Fruit fly (Drosophila melanogaster) whole organism, embryonic: ENCODE measurements around the gene Gr5a.

Experiments used
- Ada2b ChIP-seq: fragments of 200-800 bp; sonication (Bioruptor generic); IDR thresholded peaks from 2 replicates; pipeline ENCODE4 v1.3.6; 2022; ENCODE audit warnings: missing biosample characterization, missing genetic modification characterization
- Adf1 ChIP-seq: fragments of 200-800 bp; sonication (Bioruptor generic); IDR thresholded peaks from 2 replicates; pipeline ENCODE4 v1.3.6; 2022; ENCODE audit warnings: missing biosample characterization, missing genetic modification characterization
- Bteb2 ChIP-seq: fragments of 200-800 bp; sonication (Bioruptor generic); optimal IDR thresholded peaks from 2 replicates; lab custom pipeline; 2016; ENCODE audit warnings: missing biosample characterization, missing genetic modification characterization
- CG10543 ChIP-seq: fragments of 200-800 bp; sonication (Bioruptor generic); optimal IDR thresholded peaks from 3 replicates; lab custom pipeline; 2017; ENCODE audit warnings: missing biosample characterization, mild to moderate bottlenecking, missing genetic modification characterization, moderate library complexity
- CG11398 ChIP-seq: fragments of 200-800 bp; sonication (Bioruptor generic); optimal IDR thresholded peaks from 2 replicates; lab custom pipeline; 2016; ENCODE audit warnings: missing biosample characterization, missing genetic modification characterization
- CG12659 ChIP-seq: fragments of 200-800 bp; sonication (Bioruptor generic); optimal IDR thresholded peaks from 3 replicates; lab custom pipeline; 2017; ENCODE audit warnings: mild to moderate bottlenecking, missing biosample characterization, missing genetic modification reagents, missing genetic modification characterization
- CG13123 ChIP-seq: fragments of 200-800 bp; sonication (Bioruptor generic); optimal IDR thresholded peaks from 2 replicates; lab custom pipeline; 2016; ENCODE audit warnings: missing biosample characterization, missing genetic modification characterization
- CG14050 ChIP-seq: fragments of 200-800 bp; sonication (Bioruptor generic); IDR thresholded peaks from 3 replicates; pipeline ENCODE4 v1.3.6; 2022; ENCODE audit warnings: missing biosample characterization, missing genetic modification characterization
- CG14710 ChIP-seq: fragments of 200-800 bp; sonication (Bioruptor generic); optimal IDR thresholded peaks from 3 replicates; lab custom pipeline; 2019; ENCODE audit warnings: missing biosample characterization, mild to moderate bottlenecking, missing genetic modification characterization, moderate library complexity
- CG15073 ChIP-seq: fragments of 200-800 bp; sonication (Bioruptor generic); optimal IDR thresholded peaks from 2 replicates; lab custom pipeline; 2016; ENCODE audit warnings: missing biosample characterization, missing genetic modification characterization
- CG15514 ChIP-seq: fragments of 200-800 bp; sonication (Bioruptor generic); optimal IDR thresholded peaks from 3 replicates; lab custom pipeline; 2017; ENCODE audit warnings: missing biosample characterization, missing genetic modification characterization, mild to moderate bottlenecking, moderate library complexity, missing genetic modification reagents
- CG17361 ChIP-seq: fragments of 200-800 bp; sonication (Bioruptor generic); IDR thresholded peaks from 3 replicates; pipeline ENCODE4 v1.3.6; 2022; ENCODE audit warnings: missing biosample characterization, missing genetic modification characterization
- CG18599 ChIP-seq: fragments of 200-800 bp; sonication (Bioruptor generic); optimal IDR thresholded peaks from 3 replicates; lab custom pipeline; 2017; ENCODE audit warnings: missing biosample characterization, missing genetic modification characterization, mild to moderate bottlenecking, moderate library complexity, missing genetic modification reagents
- CG3065 ChIP-seq: fragments of 200-800 bp; sonication (Bioruptor generic); optimal IDR thresholded peaks from 2 replicates; lab custom pipeline; 2016; ENCODE audit warnings: missing biosample characterization, missing genetic modification characterization
- CG31441 ChIP-seq: fragments of 200-800 bp; sonication (Bioruptor generic); IDR thresholded peaks from 2 replicates; pipeline ENCODE4 v1.3.6; 2022; ENCODE audit warnings: missing biosample characterization, missing genetic modification characterization
- CG3163 ChIP-seq: fragments of 200-800 bp; sonication (Bioruptor generic); optimal IDR thresholded peaks from 3 replicates; lab custom pipeline; 2016; ENCODE audit warnings: missing biosample characterization, missing genetic modification characterization
- CG34422 ChIP-seq: fragments of 200-800 bp; sonication (Bioruptor generic); IDR thresholded peaks from 3 replicates; pipeline ENCODE4 v1.3.6; 2022; ENCODE audit warnings: missing biosample characterization, missing genetic modification characterization
- CG3726 ChIP-seq: fragments of 200-800 bp; sonication (Bioruptor generic); IDR thresholded peaks from 3 replicates; pipeline ENCODE4, ENCODE4 v1.3.6; 2022; ENCODE audit warnings: missing biosample characterization, missing genetic modification characterization
- CG7928 ChIP-seq: fragments of 200-800 bp; sonication (Bioruptor generic); optimal IDR thresholded peaks from 2 replicates; lab custom pipeline; 2017; ENCODE audit warnings: missing biosample characterization, mild to moderate bottlenecking, missing genetic modification characterization
- CG9215 ChIP-seq: fragments of 200-800 bp; sonication (Bioruptor generic); IDR thresholded peaks from 2 replicates; pipeline ENCODE4 v1.3.6; 2022; ENCODE audit warnings: missing biosample characterization, missing genetic modification characterization
- CG9727 ChIP-seq: fragments of 200-800 bp; sonication (Bioruptor generic); optimal IDR thresholded peaks from 3 replicates; lab custom pipeline; 2017; ENCODE audit warnings: missing biosample characterization, mild to moderate bottlenecking, missing genetic modification characterization
- CG9876 ChIP-seq: fragments of 200-800 bp; sonication (Bioruptor generic); optimal IDR thresholded peaks from 2 replicates; lab custom pipeline; 2016; ENCODE audit warnings: missing biosample characterization, missing genetic modification characterization
- Camta ChIP-seq: fragments of 200-800 bp; sonication (Bioruptor generic); optimal IDR thresholded peaks from 2 replicates; lab custom pipeline; 2016; ENCODE audit warnings: missing biosample characterization, missing genetic modification characterization
- ERR ChIP-seq: fragments of 200-800 bp; sonication (Bioruptor generic); optimal IDR thresholded peaks from 2 replicates; lab custom pipeline; 2016; ENCODE audit warnings: missing biosample characterization, missing genetic modification characterization
- HHEX ChIP-seq: fragments of 200-800 bp; sonication (Bioruptor generic); optimal IDR thresholded peaks from 3 replicates; lab custom pipeline; 2017; ENCODE audit warnings: missing biosample characterization, mild to moderate bottlenecking, missing genetic modification characterization, missing genetic modification reagents
- Hey ChIP-seq: fragments of 200-800 bp; sonication (Bioruptor generic); optimal IDR thresholded peaks from 3 replicates; lab custom pipeline; 2018; ENCODE audit warnings: missing biosample characterization, mild to moderate bottlenecking, missing genetic modification characterization
- Jarid2 ChIP-seq: fragments of 200-800 bp; sonication (Bioruptor generic); optimal IDR thresholded peaks from 3 replicates; lab custom pipeline; 2017; ENCODE audit warnings: mild to moderate bottlenecking, missing biosample characterization, missing genetic modification reagents, missing genetic modification characterization
- Mes4 ChIP-seq: fragments of 200-800 bp; sonication (Bioruptor generic); optimal IDR thresholded peaks from 2 replicates; lab custom pipeline; 2016; ENCODE audit warnings: missing biosample characterization, missing genetic modification characterization
- NFAT ChIP-seq: fragments of 200-800 bp; sonication (Bioruptor generic); IDR thresholded peaks from 2 replicates; pipeline ENCODE4 v1.3.6; 2022; ENCODE audit warnings: missing biosample characterization, missing genetic modification characterization
- Nf-YA ChIP-seq: fragments of 200-800 bp; sonication (Bioruptor generic); IDR thresholded peaks from 2 replicates; pipeline ENCODE4 v1.3.6; 2022; ENCODE audit warnings: missing biosample characterization, missing genetic modification characterization
- Optix ChIP-seq: fragments of 200-800 bp; sonication (Bioruptor generic); IDR thresholded peaks from 3 replicates; pipeline ENCODE4 v1.3.6; 2022; ENCODE audit warnings: missing biosample characterization, missing genetic modification characterization
- Tbp ChIP-seq: fragments of >200 bp; optimal IDR thresholded peaks from 2 replicates; lab custom pipeline; 2018; ENCODE audit warnings: missing biosample characterization, missing genetic modification characterization
- cas ChIP-seq: fragments of 200-800 bp; sonication (Bioruptor generic); IDR thresholded peaks from 2 replicates; pipeline ENCODE4 v1.3.6; 2022; ENCODE audit warnings: missing biosample characterization, missing genetic modification characterization
- cato ChIP-seq: fragments of 200-800 bp; sonication (Bioruptor generic); optimal IDR thresholded peaks from 2 replicates; lab custom pipeline; 2016; ENCODE audit warnings: missing biosample characterization, missing genetic modification characterization, borderline replicate concordance
- crc ChIP-seq: fragments of 200-800 bp; sonication (Bioruptor generic); optimal IDR thresholded peaks from 2 replicates; lab custom pipeline; 2016; ENCODE audit warnings: missing biosample characterization, missing genetic modification characterization
- dimm ChIP-seq: fragments of 200-800 bp; sonication (Bioruptor generic); IDR thresholded peaks from 2 replicates; pipeline ENCODE4 v1.3.6; 2022; ENCODE audit warnings: missing biosample characterization, missing genetic modification characterization
- dm ChIP-seq: fragments of 200-800 bp; sonication (Bioruptor generic); optimal IDR thresholded peaks from 3 replicates; lab custom pipeline; 2016; ENCODE audit warnings: missing biosample characterization, missing genetic modification characterization
- dmrt11E ChIP-seq: fragments of 200-800 bp; sonication (Bioruptor generic); optimal IDR thresholded peaks from 3 replicates; lab custom pipeline; 2018; ENCODE audit warnings: missing biosample characterization, mild to moderate bottlenecking, missing genetic modification characterization, moderate library complexity
- dmrt99B ChIP-seq: fragments of 200-800 bp; sonication (Bioruptor generic); optimal IDR thresholded peaks from 2 replicates; lab custom pipeline; 2018; ENCODE audit warnings: missing biosample characterization, mild to moderate bottlenecking, missing genetic modification characterization, moderate library complexity
- fru ChIP-seq: fragments of >200 bp; optimal IDR thresholded peaks from 2 replicates; lab custom pipeline; 2017
- hkb ChIP-seq, 2 experiments: fragments of 200-800 bp in 1 of 2; fragments of >200 bp in 1 of 2; sonication (Bioruptor generic) in 1 of 2; IDR thresholded peaks in 1 of 2; optimal IDR thresholded peaks in 1 of 2; 2 replicates each; pipeline versions ENCODE4 v1.3.6 to Lab custom; 2017 to 2022; ENCODE audit warnings: missing biosample characterization in 1 of 2, missing genetic modification characterization in 1 of 2
- lola ChIP-seq, 3 experiments: fragments of >200 bp in 2 of 3; fragments of 200-800 bp in 1 of 3; sonication (Bioruptor generic) in 1 of 3; optimal IDR thresholded peaks; 2 replicates each; lab custom pipeline; 2017 to 2019; ENCODE audit warnings: missing biosample characterization in 3 of 3, missing genetic modification characterization in 3 of 3, mild to moderate bottlenecking in 1 of 3, moderate library complexity in 1 of 3
- otp ChIP-seq: fragments of 200-800 bp; sonication (Bioruptor generic); IDR thresholded peaks from 3 replicates; pipeline ENCODE4, ENCODE4 v1.3.6; 2022; ENCODE audit warnings: missing biosample characterization, missing genetic modification characterization
- peb ChIP-seq: fragments of 200-800 bp; sonication (Bioruptor generic); IDR thresholded peaks from 2 replicates; pipeline ENCODE4 v1.3.6; 2022; ENCODE audit warnings: missing biosample characterization, missing genetic modification characterization
- pita ChIP-seq: fragments of 200-800 bp; sonication (Bioruptor generic); optimal IDR thresholded peaks from 2 replicates; lab custom pipeline; 2017; ENCODE audit warnings: missing biosample characterization, mild to moderate bottlenecking, missing genetic modification characterization
- repo ChIP-seq: fragments of 200-800 bp; sonication (Bioruptor generic); optimal IDR thresholded peaks from 2 replicates; lab custom pipeline; 2016; ENCODE audit warnings: missing biosample characterization, missing genetic modification characterization
- shn ChIP-seq: fragments of 200-800 bp; sonication (Bioruptor generic); optimal IDR thresholded peaks from 3 replicates; lab custom pipeline; 2016; ENCODE audit warnings: missing biosample characterization, missing genetic modification characterization
- sob ChIP-seq: fragments of 200-800 bp; sonication (Bioruptor generic); IDR thresholded peaks from 2 replicates; pipeline ENCODE4 v1.3.6; 2022; ENCODE audit warnings: missing biosample characterization, missing genetic modification characterization
- trh ChIP-seq: fragments of 200-800 bp; sonication (Bioruptor generic); optimal IDR thresholded peaks from 2 replicates; lab custom pipeline; 2016; ENCODE audit warnings: missing biosample characterization, missing genetic modification characterization
- ttk ChIP-seq: fragments of 200-800 bp; sonication (Bioruptor generic); IDR thresholded peaks from 2 replicates; pipeline ENCODE4 v2.1.2; 2022; ENCODE audit warnings: missing biosample characterization, missing genetic modification characterization
- unc-4 ChIP-seq: fragments of 200-800 bp; sonication (Bioruptor generic); IDR thresholded peaks from 2 replicates; pipeline ENCODE4 v1.3.6; 2022; ENCODE audit warnings: missing biosample characterization, missing genetic modification characterization; ENCODE audit not compliant: partially characterized antibody

Gene Gr5a

DNA sequence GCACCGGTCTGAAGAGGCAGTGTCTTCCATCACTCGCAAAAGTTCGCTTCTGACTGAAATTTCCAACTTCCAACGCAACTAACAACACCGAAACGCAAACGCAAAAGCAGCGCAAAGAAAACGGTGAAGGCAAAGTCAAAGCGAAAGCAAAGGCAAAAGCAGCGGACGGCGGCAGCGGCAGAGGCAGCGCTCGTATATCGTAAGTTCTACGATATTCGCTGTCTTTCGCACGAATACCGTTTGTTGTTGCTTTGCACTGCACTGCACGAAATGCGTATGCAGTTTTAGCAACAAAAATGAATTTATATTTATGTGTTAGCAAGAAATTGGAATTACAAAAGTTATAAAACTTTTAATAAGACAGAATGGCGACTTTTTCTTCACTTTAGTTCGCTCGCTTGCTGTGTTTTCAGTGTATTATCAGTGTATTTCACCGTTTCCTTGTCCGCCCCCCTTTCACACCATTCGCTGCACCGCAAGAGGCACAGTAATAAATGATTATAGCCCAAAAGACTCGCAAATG, 31.9 kb upstream of the Gr5a start, which contains the start of gene OtopLa (continued):
- TF ChIP-seq ttk (GFP tag; lab: Robert Waterston, UW), result peak; percentile 89
- peak; percentile 78 for TF ChIP-seq CG12659
- peak; percentile 36 for TF ChIP-seq cato
- TF ChIP-seq CG14710, result peak; percentile 78
- peak; percentile 59 for TF ChIP-seq dimm (GFP tag; lab: Robert Waterston, UW)
- TF ChIP-seq lola (GFP tag; optimal IDR thresholded peaks at IDR 0.05; lab: Kevin White, UChicago), result peak in 1 of 3 experiments; percentile 75
- peak; percentile 18 for TF ChIP-seq CG9876 (GFP tag; lab: Kevin White, UChicago)
- TF ChIP-seq shn (GFP tag; lab: Kevin White, UChicago), result peak; percentile 20
- TF ChIP-seq Mes4, result peak; percentile 72
- peak; percentile 43 for TF ChIP-seq CG10543 (GFP tag; lab: Kevin White, UChicago)
- TF ChIP-seq CG3726 (GFP tag; lab: Robert Waterston, UW), result peak; percentile 69; the same call in 2 of the 3 replicates
- TF ChIP-seq unc-4 (GFP tag; lab: Robert Waterston, UW), result no peak
- TF ChIP-seq dmrt99B (tag; lab: Kevin White, UChicago), result peak; percentile 89
- peak; percentile 26 for TF ChIP-seq CG7928 (GFP tag; lab: Kevin White, UChicago)
- peak; percentile 57 for TF ChIP-seq Bteb2 (GFP tag; lab: Kevin White, UChicago)
- TF ChIP-seq dmrt11E, result peak; percentile 80
- TF ChIP-seq hkb (optimal IDR thresholded peaks at IDR 0.05; lab: Kevin White, UChicago), result no peak
- TF ChIP-seq hkb (GFP tag; IDR thresholded peaks at IDR 0.05; lab: Robert Waterston, UW), result peak; percentile 90
- TF ChIP-seq HHEX (GFP tag; lab: Kevin White, UChicago), result peak; percentile 73
- TF ChIP-seq CG11398 (GFP tag; lab: Kevin White, UChicago), result peak; percentile 45
- TF ChIP-seq CG34422 (GFP tag; lab: Robert Waterston, UW), result peak; percentile 88
- TF ChIP-seq NFAT, result peak; percentile 71
- TF ChIP-seq CG13123 (GFP tag; lab: Kevin White, UChicago), result peak; percentile 40
- TF ChIP-seq Ada2b (GFP tag; lab: Robert Waterston, UW), result peak; percentile 88
- TF ChIP-seq CG14050 (GFP tag; lab: Robert Waterston, UW), result peak; percentile 70
- peak; percentile 63 for TF ChIP-seq repo (GFP tag; lab: Kevin White, UChicago)
- no peak for TF ChIP-seq Hey
- TF ChIP-seq Adf1 (GFP tag; lab: Robert Waterston, UW), result peak; percentile 62
- peak; percentile 78 for TF ChIP-seq ERR (GFP tag; lab: Kevin White, UChicago)
- peak; percentile 90 for TF ChIP-seq CG18599 (GFP tag; lab: Kevin White, UChicago)
- peak; percentile 79 for TF ChIP-seq CG9727 (GFP tag; lab: Kevin White, UChicago)
- TF ChIP-seq CG15514 (GFP tag; lab: Kevin White, UChicago), result peak; percentile 65
- peak; percentile 79 for TF ChIP-seq Optix (GFP tag; lab: Robert Waterston, UW)
- TF ChIP-seq CG17361 (GFP tag; lab: Robert Waterston, UW), result peak; percentile 85
- peak; percentile 61 for TF ChIP-seq CG3163 (GFP tag; lab: Kevin White, UChicago)
- peak; percentile 80 for TF ChIP-seq peb (GFP tag; lab: Robert Waterston, UW)
- TF ChIP-seq CG3065 (GFP tag; lab: Kevin White, UChicago), result peak; percentile 34
- 0 out of 2 replicates have a peak, but pooled peaks have one; percentile 49 for TF ChIP-seq cas (GFP tag; lab: Robert Waterston, UW)
- TF ChIP-seq Nf-YA, result peak; percentile 84
- no peak for TF ChIP-seq fru (lab: Kevin White, UChicago)
- no peak for TF ChIP-seq pita (GFP tag; lab: Kevin White, UChicago)
- peak; percentile 41 for TF ChIP-seq Jarid2 (GFP tag; lab: Kevin White, UChicago)
- TF ChIP-seq sob (GFP tag; lab: Robert Waterston, UW), result peak; percentile 87
- TF ChIP-seq CG31441, result peak; percentile 90
- TF ChIP-seq Camta (GFP tag; lab: Kevin White, UChicago), result peak; percentile 85
- TF ChIP-seq dm (GFP tag; lab: Kevin White, UChicago), result peak; percentile 57
- peak; percentile 72 for TF ChIP-seq crc (GFP tag; lab: Kevin White, UChicago)
- TF ChIP-seq trh, result peak; percentile 37
- no peak for TF ChIP-seq Tbp (GFP tag; lab: Kevin White, UChicago)
- TF ChIP-seq CG9215 (GFP tag; lab: Robert Waterston, UW), result peak; percentile 68
- TF ChIP-seq otp (GFP tag; lab: Robert Waterston, UW), result peak; percentile 87
- peak; percentile 1 for TF ChIP-seq CG15073 (GFP tag; lab: Kevin White, UChicago)
